Fruit fly (Drosophila melanogaster): ENCODE measurements around the gene CG31678.

The CG31678 gene

dm6 chr2L:20681648-20682098, 5.9 kb upstream of the CG31678 start, which contains the start of gene Cen (continued):
- TF ChIP-seq Myb (GFP tag; optimal IDR thresholded peaks at IDR 0.05) (peak; percentile 16), Sox102F (GFP tag; optimal IDR thresholded peaks at IDR 0.05) (peak; percentile 47), CG10366 (GFP tag; IDR thresholded peaks at IDR 0.05) (peak; percentile 47), CG9609 (GFP tag; optimal IDR thresholded peaks at IDR 0.05) (peak; percentile 0), CHES-1-like (GFP tag; optimal IDR thresholded peaks at IDR 0.05) (no peak), CG1024 (GFP tag; IDR thresholded peaks at IDR 0.05) (0 out of 2 replicates have a peak, but pooled peaks have one; percentile 20), CG12391 (tag; optimal IDR thresholded peaks at IDR 0.05) (peak; percentile 51), NC2β (GFP tag; optimal IDR thresholded peaks at IDR 0.05) (peak; percentile 43), chm (GFP tag; IDR thresholded peaks at IDR 0.05) (no peak), H15 (GFP tag; IDR thresholded peaks at IDR 0.05) (no peak), NfI (GFP tag; optimal IDR thresholded peaks at IDR 0.05) (peak; percentile 49), dysf (GFP tag; IDR thresholded peaks at IDR 0.05) (peak; percentile 49; the same call in 2 of the 3 replicates), Ets65A (GFP tag) (peak; percentile 69), pzg (GFP tag; optimal IDR thresholded peaks at IDR 0.05) (peak; percentile 18), bsh (GFP tag; optimal IDR thresholded peaks at IDR 0.05) (peak in 1 of 2 experiments; percentile 10), CG12104 (GFP tag; optimal IDR thresholded peaks at IDR 0.05) (peak; percentile 30), CG7963 (GFP tag; IDR thresholded peaks at IDR 0.05; ENCODE audit: partially characterized antibody) (no peak), CG9817 (tag; optimal IDR thresholded peaks at IDR 0.05) (peak; percentile 1), CG6765 (GFP tag; optimal IDR thresholded peaks at IDR 0.05) (no peak), CG17328 (GFP tag; IDR thresholded peaks at IDR 0.05) (peak; percentile 66), mam (GFP tag; optimal IDR thresholded peaks at IDR 0.05) (peak; percentile 5), Aef1 (GFP tag; IDR thresholded peaks at IDR 0.05) (peak; percentile 45; the same call in 1 of the 3 replicates), B-H1 (GFP tag; IDR thresholded peaks at IDR 0.05) (no peak), CG7271 (tag; optimal IDR thresholded peaks at IDR 0.05) (peak; percentile 1), hbn (GFP tag; IDR thresholded peaks at IDR 0.05; ENCODE audit: partially characterized antibody) (no peak), CG32767 (GFP tag; IDR thresholded peaks at IDR 0.05) (no peak), ro (GFP tag; IDR thresholded peaks at IDR 0.05) (no peak), Med (GFP tag) (peak; percentile 89), CG1602 (GFP tag; optimal IDR thresholded peaks at IDR 0.05) (peak; percentile 30), CG12659 (GFP tag; optimal IDR thresholded peaks at IDR 0.05) (peak; percentile 47), Stat92E (GFP tag; optimal IDR thresholded peaks at IDR 0.05) (no peak), CG9437 (GFP tag; optimal IDR thresholded peaks at IDR 0.05) (peak; percentile 36), shn (GFP tag; optimal IDR thresholded peaks at IDR 0.05) (peak; percentile 27), CG3163 (GFP tag; optimal IDR thresholded peaks at IDR 0.05) (no peak), CG15514 (GFP tag; optimal IDR thresholded peaks at IDR 0.05) (peak; percentile 47), nmo (GFP tag; optimal IDR thresholded peaks at IDR 0.05) (peak; percentile 54), CG8089 (GFP tag; optimal IDR thresholded peaks at IDR 0.05) (peak; percentile 10), Rfx (GFP tag; IDR thresholded peaks at IDR 0.05) (peak; percentile 60), Hr3 (GFP tag; optimal IDR thresholded peaks at IDR 0.05) (peak; percentile 13), CG8765 (GFP tag; IDR thresholded peaks at IDR 0.05) (peak; percentile 15; the same call in 1 of the 2 replicates), row (GFP tag; IDR thresholded peaks at IDR 0.05) (peak; percentile 66; the same call in 2 of the 3 replicates), Xbp1 (GFP tag; optimal IDR thresholded peaks at IDR 0.05) (peak; percentile 39), CG7786 (GFP tag; optimal IDR thresholded peaks at IDR 0.05) (no peak), CG11093 (GFP tag; IDR thresholded peaks at IDR 0.05) (no peak), CG1603 (tag; optimal IDR thresholded peaks at IDR 0.05) (peak; percentile 75), CG12155 (GFP tag; optimal IDR thresholded peaks at IDR 0.05) (peak; percentile 26), CG30431 (GFP tag; optimal IDR thresholded peaks at IDR 0.05) (peak; percentile 13), bcd (GFP tag; optimal IDR thresholded peaks at IDR 0.05) (peak; percentile 39), cato (GFP tag; optimal IDR thresholded peaks at IDR 0.05; ENCODE audit: borderline replicate concordance) (peak; percentile 13), lmd (GFP tag; IDR thresholded peaks at IDR 0.05) (peak; percentile 54; the same call in 1 of the 2 replicates)

All from whole organism, embryonic.